Worm (Caenorhabditis elegans): ENCODE results near the gene Y55B1BL.2.

The Y55B1BL.2 gene

ce11 chrIII:423875-424274 is 21.3 kb downstream of the Y55B1BL.2 start:
- no peak for TF ChIP-seq attf-4 (tag; optimal IDR thresholded peaks at IDR 0.05)
- TF ChIP-seq madf-9 (GFP tag; conservative IDR thresholded peaks at IDR 0.05): no peak
- TF ChIP-seq ztf-7 (tag; optimal IDR thresholded peaks at IDR 0.05): no peak
- TF ChIP-seq mdl-1 (tag; optimal IDR thresholded peaks at IDR 0.05): no peak
- TF ChIP-seq T20F7.1 (GFP tag; optimal IDR thresholded peaks at IDR 0.05): no peak
- TF ChIP-seq dpl-1 (GFP tag; optimal IDR thresholded peaks at IDR 0.05): peak; percentile 44
- peak; percentile 79 for TF ChIP-seq lin-38 (GFP tag; IDR thresholded peaks at IDR 0.05)
- no peak for TF ChIP-seq ZK546.5 (tag; optimal IDR thresholded peaks at IDR 0.05)
- TF ChIP-seq ces-1 (GFP tag; optimal IDR thresholded peaks at IDR 0.05): no peak
- TF ChIP-seq ceh-44 (GFP tag; IDR thresholded peaks at IDR 0.05): no peak
- no peak for TF ChIP-seq set-16 (GFP tag; IDR thresholded peaks at IDR 0.05)
- no peak for TF ChIP-seq spr-3 (GFP tag; optimal IDR thresholded peaks at IDR 0.05)
- no peak for TF ChIP-seq dmd-6 (GFP tag; IDR thresholded peaks at IDR 0.05)
- no peak for TF ChIP-seq spr-1 (tag; optimal IDR thresholded peaks at IDR 0.05)
- TF ChIP-seq daf-12 (tag; optimal IDR thresholded peaks at IDR 0.05): no peak
- TF ChIP-seq dve-1 (tag; optimal IDR thresholded peaks at IDR 0.05; ENCODE audit: insufficient read depth): no peak

ce11 chrIII:429038-429437 is 26.5 kb downstream of the Y55B1BL.2 start, which contains the start of gene cec-8:
Gene cec-8 (plus strand): TSS chrIII:429338.
- TF ChIP-seq ZK546.5 (tag; optimal IDR thresholded peaks at IDR 0.05): no peak
- no peak for TF ChIP-seq fkh-10 (GFP tag; optimal IDR thresholded peaks at IDR 0.05)
- TF ChIP-seq aly-2 (tag; optimal IDR thresholded peaks at IDR 0.05): no peak
- no peak for TF ChIP-seq Y75B8A.6 (GFP tag; IDR thresholded peaks at IDR 0.05)
- TF ChIP-seq zag-1 (tag; optimal IDR thresholded peaks at IDR 0.05): no peak
- TF ChIP-seq spr-3 (GFP tag; optimal IDR thresholded peaks at IDR 0.05): no peak
- no peak for TF ChIP-seq nhr-42 (GFP tag; IDR thresholded peaks at IDR 0.05)
- no peak for TF ChIP-seq zip-11 (GFP tag; IDR thresholded peaks at IDR 0.05)
- TF ChIP-seq F37D6.2 (tag; optimal IDR thresholded peaks at IDR 0.05): no peak
- no peak for TF ChIP-seq nhr-11 (tag; optimal IDR thresholded peaks at IDR 0.05)

- TF ChIP-seq nhr-41 (GFP tag; IDR thresholded peaks at IDR 0.05) (peak; percentile 51; the same call in 1 of the 2 replicates), nhr-28 (tag; optimal IDR thresholded peaks at IDR 0.05) (peak; percentile 17), fkh-10 (GFP tag; optimal IDR thresholded peaks at IDR 0.05) (no peak), spr-3 (GFP tag; optimal IDR thresholded peaks at IDR 0.05) (peak; percentile 18), zip-2 (tag; optimal IDR thresholded peaks at IDR 0.05) (no peak), lsy-2 (tag; optimal IDR thresholded peaks at IDR 0.05) (peak; percentile 4 to 60), fos-1 (tag; optimal IDR thresholded peaks at IDR 0.05) (no peak), F37D6.2 (tag; optimal IDR thresholded peaks at IDR 0.05) (no peak), ztf-11 (tag; optimal IDR thresholded peaks at IDR 0.05) (no peak), rbr-2 (tag; optimal IDR thresholded peaks at IDR 0.05) (peak; percentile 60), snpc-1.2 (GFP tag; IDR thresholded peaks at IDR 0.05) (no peak), daf-16 (GFP tag; optimal IDR thresholded peaks at IDR 0.05) (no peak), daf-16 (tag; optimal IDR thresholded peaks at IDR 0.05) (peak; percentile 49), madf-9 (GFP tag; conservative IDR thresholded peaks at IDR 0.05) (no peak), snpc-4 (tag; optimal IDR thresholded peaks at IDR 0.05) (no peak), zfp-2 (tag; optimal IDR thresholded peaks at IDR 0.05) (no peak), lin-15B (tag; optimal IDR thresholded peaks at IDR 0.05) (no peak), zip-11 (GFP tag; IDR thresholded peaks at IDR 0.05) (no peak), mdl-1 (tag; optimal IDR thresholded peaks at IDR 0.05) (peak; percentile 37 to 55), set-16 (GFP tag; IDR thresholded peaks at IDR 0.05) (peak; percentile 92), pha-4 (GFP tag; IDR thresholded peaks at IDR 0.05) (peak; percentile 78; the same call in 1 of the 2 replicates), pha-4 (tag; optimal IDR thresholded peaks at IDR 0.05) (no peak), Y5F2A.4 (GFP tag; optimal IDR thresholded peaks at IDR 0.05) (no peak), mep-1 (tag; optimal IDR thresholded peaks at IDR 0.05) (peak; percentile 84), hlh-11 (tag; optimal IDR thresholded peaks at IDR 0.05) (peak; percentile 88), lin-29 (GFP tag; IDR thresholded peaks at IDR 0.05) (no peak; the same call in 1 of the 2 replicates), dmd-8 (GFP tag; IDR thresholded peaks at IDR 0.05) (no peak), pqm-1 (tag; optimal IDR thresholded peaks at IDR 0.05) (no peak), egl-27 (tag; optimal IDR thresholded peaks at IDR 0.05) (no peak), nhr-111 (GFP tag; optimal IDR thresholded peaks at IDR 0.05) (no peak), nhr-6 (tag; optimal IDR thresholded peaks at IDR 0.05) (peak; percentile 48), dve-1 (tag; optimal IDR thresholded peaks at IDR 0.05; ENCODE audit: insufficient read depth) (peak; percentile 75), cey-2 (tag; optimal IDR thresholded peaks at IDR 0.05; ENCODE audit: borderline replicate concordance, insufficient read depth) (no peak)
Measured at ce11 chrIII:432988-433387, 30.4 kb downstream of the Y55B1BL.2 start.

All from whole organism, L4 larva.